Worm (Caenorhabditis elegans) whole organism, late embryonic: ENCODE data around the gene F33H1.4.

Experiments
- K02D7.2 ChIP-seq: sonication (generic microtip); optimal IDR thresholded peaks from 2 replicates; lab custom pipeline; 2017; ENCODE audit warnings: mild to moderate bottlenecking, missing genetic modification characterization, missing compliant biosample characterization
- ahr-1 ChIP-seq: sonication (generic microtip); optimal IDR thresholded peaks from 2 replicates; lab custom pipeline; 2016; ENCODE audit warnings: missing genetic modification characterization, missing compliant biosample characterization
- ama-1 ChIP-seq: fragments of 150-350 bp; optimal IDR thresholded peaks from 2 replicates; lab custom pipeline; 2014
- dve-1 ChIP-seq: sonication (generic microtip); optimal IDR thresholded peaks from 2 replicates; lab custom pipeline; 2017; ENCODE audit warnings: antibody characterized with exemption, mild to moderate bottlenecking, missing genetic modification characterization, missing compliant biosample characterization
- elt-2 ChIP-seq: sonication (generic microtip); optimal IDR thresholded peaks from 2 replicates; lab custom pipeline; 2016; ENCODE audit warnings: missing genetic modification reagents, missing genetic modification characterization, missing compliant biosample characterization
- fkh-6 ChIP-seq: sonication (generic microtip); optimal IDR thresholded peaks from 2 replicates; lab custom pipeline; 2016; ENCODE audit warnings: missing genetic modification characterization, missing compliant biosample characterization
- hlh-13 ChIP-seq: fragments of 200-800 bp; sonication (Bioruptor generic); optimal IDR thresholded peaks from 2 replicates; lab custom pipeline; 2018; ENCODE audit warnings: mild to moderate bottlenecking, missing genetic modification characterization, missing compliant biosample characterization
- hlh-30 ChIP-seq: sonication (generic microtip); optimal IDR thresholded peaks from 2 replicates; lab custom pipeline; 2017; ENCODE audit warnings: antibody characterized with exemption, missing genetic modification characterization, missing compliant biosample characterization; ENCODE audit not compliant: insufficient read depth
- lim-6 ChIP-seq: sonication (generic microtip); optimal IDR thresholded peaks from 2 replicates; lab custom pipeline; 2016; ENCODE audit warnings: missing genetic modification characterization, missing compliant biosample characterization
- madf-2 ChIP-seq: sonication (generic microtip); optimal IDR thresholded peaks from 2 replicates; lab custom pipeline; 2017; ENCODE audit warnings: missing genetic modification characterization, missing compliant biosample characterization
- nhr-11 ChIP-seq: fragments of 150-350 bp; optimal IDR thresholded peaks from 2 replicates; lab custom pipeline; 2014; ENCODE audit warnings: missing biosample characterization, missing genetic modification characterization
- pat-9 ChIP-seq: fragments of 200-800 bp; sonication (Bioruptor generic); optimal IDR thresholded peaks from 2 replicates; lab custom pipeline; 2018; ENCODE audit warnings: mild to moderate bottlenecking, missing genetic modification characterization, moderate library complexity, missing compliant biosample characterization
- pha-4 ChIP-seq: fragments of 150-350 bp; optimal IDR thresholded peaks from 2 replicates; lab custom pipeline; 2018; ENCODE audit warnings: missing biosample characterization, missing genetic modification reagents, missing genetic modification characterization
- unc-55 ChIP-seq: sonication (generic microtip); optimal IDR thresholded peaks from 2 replicates; lab custom pipeline; 2017; ENCODE audit warnings: missing biosample characterization, missing genetic modification reagents, missing genetic modification characterization

ce11 chrII:10182634-10183033 lies 8.2 kb downstream of the F33H1.4 start, which contains the start of gene srd-1:
- no peak for TF ChIP-seq nhr-11
- no peak for TF ChIP-seq dve-1 (tag; lab: Kevin White, UChicago)
- no peak for TF ChIP-seq K02D7.2 (tag; lab: Kevin White, UChicago)
- no peak for TF ChIP-seq madf-2 (tag; lab: Kevin White, UChicago)
- no peak for TF ChIP-seq hlh-30 (tag; lab: Kevin White, UChicago)
- no peak for TF ChIP-seq hlh-13 (GFP tag; lab: Kevin White, UChicago)
- no peak for TF ChIP-seq pha-4 (tag; lab: Kevin White, UChicago)
- TF ChIP-seq lim-6 (tag; lab: Kevin White, UChicago), result no peak
- TF ChIP-seq ahr-1 (tag; lab: Kevin White, UChicago), result no peak
- no peak for TF ChIP-seq ama-1 (lab: Kevin White, UChicago)
- no peak for TF ChIP-seq fkh-6 (tag; lab: Kevin White, UChicago)
- no peak for TF ChIP-seq elt-2 (tag; lab: Kevin White, UChicago)
- TF ChIP-seq pat-9 (tag; lab: Kevin White, UChicago), result no peak
- TF ChIP-seq unc-55, result no peak
